Fruit fly (Drosophila melanogaster) whole organism, prepupa: ENCODE results near the gene CG9106.

Source experiments
- Hr38 ChIP-seq: sonication (Bioruptor generic); optimal IDR thresholded peaks from 2 replicates; lab custom pipeline; 2016; ENCODE audit warnings: missing biosample characterization, missing genetic modification characterization
- Met ChIP-seq: fragments of 200-800 bp; sonication (Bioruptor generic); optimal IDR thresholded peaks from 3 replicates; lab custom pipeline; 2016; ENCODE audit warnings: missing biosample characterization, missing genetic modification characterization

DNA sequence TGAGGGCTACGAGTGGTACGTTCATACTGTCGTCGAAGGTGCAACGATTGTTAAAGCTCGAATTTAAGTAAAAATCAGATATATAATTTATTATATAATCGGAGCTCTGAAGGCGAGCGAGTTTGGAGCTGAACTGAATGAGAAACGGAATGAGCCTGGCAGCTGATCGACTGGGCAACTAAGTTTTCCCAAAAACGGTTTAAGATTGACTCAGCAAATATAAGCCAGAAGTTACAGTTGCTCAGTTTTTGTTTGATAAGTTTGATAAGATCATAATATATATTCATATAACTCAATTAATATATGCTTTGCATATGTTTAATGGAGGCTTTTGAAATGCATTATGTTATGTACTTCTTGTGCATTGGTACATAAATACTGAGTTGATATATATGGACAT is 27.4 kb downstream of the CG9106 start, which contains the start of gene PPYR1:
- TF ChIP-seq Hr38 (no peak), Met (GFP tag; lab: Kevin White, UChicago) (no peak)
